Worm (Caenorhabditis elegans) whole organism, midembryonic: ENCODE measurements around the gene F09C12.8.

Experiments used
- T22C8.4 ChIP-seq: fragments of 200-800 bp; sonication (Bioruptor generic); IDR thresholded peaks from 2 replicates; pipeline ENCODE4 v1.3.6; 2022; ENCODE audit warnings: missing genetic modification characterization, missing compliant biosample characterization
- cog-1 ChIP-seq: sonication (generic microtip); optimal IDR thresholded peaks from 2 replicates; lab custom pipeline; 2016; ENCODE audit warnings: missing genetic modification characterization, missing compliant biosample characterization
- flt-1 ChIP-seq: fragments of 200-800 bp; sonication (Bioruptor generic); IDR thresholded peaks from 2 replicates; pipeline ENCODE4 v1.3.6; 2022; ENCODE audit warnings: missing genetic modification characterization, missing compliant biosample characterization
- klf-2 ChIP-seq: fragments of 200-800 bp; sonication (Bioruptor generic); conservative IDR thresholded peaks from 2 replicates; pipeline ENCODE4 v1.3.6; 2022; ENCODE audit warnings: missing genetic modification reagents, missing genetic modification characterization, missing compliant biosample characterization
- med-1 ChIP-seq: sonication (generic microtip); optimal IDR thresholded peaks from 2 replicates; lab custom pipeline; 2017; ENCODE audit warnings: missing genetic modification characterization, mild to moderate bottlenecking, missing compliant biosample characterization, antibody characterized with exemption, missing genetic modification reagents; ENCODE audit not compliant: insufficient read depth
- ref-1 ChIP-seq: fragments of 200-800 bp; sonication (Bioruptor generic); conservative IDR thresholded peaks from 2 replicates; pipeline ENCODE4 v1.3.6; 2022; ENCODE audit warnings: missing genetic modification reagents, missing genetic modification characterization, missing compliant biosample characterization
- tab-1 ChIP-seq: fragments of 200-800 bp; sonication (Bioruptor generic); IDR thresholded peaks from 2 replicates; pipeline ENCODE4 v1.3.6; 2022; ENCODE audit warnings: missing genetic modification characterization, missing compliant biosample characterization
- ztf-23 ChIP-seq: fragments of 200-800 bp; sonication (Bioruptor generic); IDR thresholded peaks from 2 replicates; pipeline ENCODE4 v1.3.6; 2022; ENCODE audit warnings: missing genetic modification reagents, missing genetic modification characterization, missing compliant biosample characterization
- ztf-29 ChIP-seq: fragments of 200-800 bp; sonication (Bioruptor generic); IDR thresholded peaks from 2 replicates; pipeline ENCODE4 v1.3.6; 2022; ENCODE audit warnings: missing genetic modification reagents, missing genetic modification characterization, missing compliant biosample characterization

Gene F09C12.8

DNA sequence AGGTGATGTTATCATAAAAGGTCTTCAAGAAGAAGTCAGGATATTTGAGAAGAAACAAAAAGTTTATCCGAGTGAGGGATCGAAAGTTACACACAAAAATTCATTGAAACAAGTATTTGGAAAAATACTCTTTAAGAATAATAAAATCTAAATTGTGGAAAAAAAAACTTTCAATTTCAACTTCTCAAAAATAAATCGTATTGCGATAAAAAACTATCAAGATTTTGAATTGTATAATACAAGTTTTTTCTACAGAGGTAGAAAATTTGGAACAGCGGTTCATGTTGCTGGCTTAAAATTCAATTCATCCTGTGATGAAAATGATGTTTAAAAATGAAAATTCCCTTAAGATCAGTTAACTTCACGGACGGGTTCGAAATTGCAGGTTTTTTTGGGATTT, at the start of gene F09C12.8:
TSS of gene F09C12.8 (plus strand) at position 301 of the 400 bp plus-strand sequence.
- TF ChIP-seq cog-1 (tag; lab: Kevin White, UChicago) (no peak), ref-1 (GFP tag; lab: Robert Waterston, UW) (no peak), med-1 (GFP tag; lab: Kevin White, UChicago) (no peak), ztf-23 (GFP tag; lab: Robert Waterston, UW) (no peak), ztf-29 (no peak), T22C8.4 (no peak)

DNA sequence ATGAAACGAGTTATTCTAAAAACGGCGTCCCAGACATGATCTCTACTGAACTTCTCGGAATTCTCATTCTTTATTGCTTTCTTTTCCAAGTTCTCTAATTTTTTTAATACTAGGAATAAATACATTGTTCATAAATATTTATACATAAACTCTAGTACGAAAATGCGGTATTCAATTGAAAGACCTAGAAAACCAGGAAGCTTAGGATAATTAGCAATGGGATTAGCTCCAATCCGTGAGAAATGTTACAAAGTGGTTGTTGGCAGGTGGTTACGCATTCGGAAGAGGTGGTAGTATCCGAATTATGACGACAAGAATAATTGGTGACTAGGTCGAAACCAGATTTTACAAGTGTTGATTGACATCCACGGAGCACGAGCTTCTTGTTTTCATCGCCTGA, 45.2 kb upstream of the F09C12.8 start:
- no peak for TF ChIP-seq ref-1 (GFP tag; lab: Robert Waterston, UW)
- no peak for TF ChIP-seq med-1 (GFP tag; lab: Kevin White, UChicago)
- no peak for TF ChIP-seq cog-1 (tag; lab: Kevin White, UChicago)
- TF ChIP-seq flt-1, result no peak
- TF ChIP-seq T22C8.4, result no peak
- no peak for TF ChIP-seq klf-2
- TF ChIP-seq tab-1, result no peak
- no peak for TF ChIP-seq ztf-23 (GFP tag; lab: Robert Waterston, UW)

DNA sequence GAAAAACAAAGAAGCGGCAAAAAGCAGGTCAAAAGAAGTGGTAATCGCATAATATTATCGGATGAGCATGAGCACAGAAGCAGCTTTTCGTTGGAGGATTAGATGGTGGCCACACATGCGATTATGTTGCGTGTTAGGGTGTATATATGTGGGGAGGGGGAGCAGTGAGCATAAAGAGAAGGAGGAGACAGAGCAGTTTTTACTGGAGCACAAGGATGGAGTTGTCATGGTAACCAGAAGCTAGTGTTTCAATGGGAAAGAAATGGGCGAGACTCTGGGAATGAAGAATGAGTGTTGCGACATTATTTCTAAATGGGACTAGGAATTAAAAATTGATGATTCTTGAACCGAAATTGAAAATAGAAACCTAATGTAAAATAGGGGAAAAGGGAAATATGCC, 44.3 kb upstream of the F09C12.8 start, which contains the start of gene C27A2.8:
TSS of gene C27A2.8 (minus strand) at position 117 of the 400 bp plus-strand sequence.
- TF ChIP-seq T22C8.4, result no peak
- no peak for TF ChIP-seq ztf-29
- no peak for TF ChIP-seq tab-1
- TF ChIP-seq cog-1 (tag; lab: Kevin White, UChicago), result no peak
- no peak for TF ChIP-seq med-1 (GFP tag; lab: Kevin White, UChicago)
- no peak for TF ChIP-seq ref-1 (GFP tag; lab: Robert Waterston, UW)
- TF ChIP-seq ztf-23 (GFP tag; lab: Robert Waterston, UW), result no peak
- TF ChIP-seq flt-1, result no peak
- no peak for TF ChIP-seq klf-2

DNA sequence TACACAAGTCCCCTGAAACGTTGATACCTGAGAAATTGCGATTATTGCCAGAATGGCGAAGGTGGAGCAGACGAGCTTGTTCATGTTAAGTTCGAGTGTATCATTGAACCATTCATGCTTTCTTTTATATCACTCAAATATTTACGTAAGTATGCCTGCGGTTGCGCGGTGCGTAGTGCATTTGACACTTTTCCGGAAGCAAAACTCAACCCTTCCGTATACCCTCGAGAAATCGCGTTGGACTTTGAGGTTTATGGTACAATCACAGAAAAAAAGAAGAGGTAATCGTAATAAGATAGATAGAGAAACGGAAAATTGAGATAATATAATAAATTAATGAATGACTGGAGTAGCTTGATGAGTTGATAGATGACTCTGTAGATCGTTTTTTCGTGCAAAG, 42.7 kb upstream of the F09C12.8 start, which contains the start of gene idpb-2:
TSS of gene idpb-2 (minus strand) at position 101 of the 400 bp plus-strand sequence.
- TF ChIP-seq T22C8.4 (no peak), cog-1 (tag; lab: Kevin White, UChicago) (no peak), med-1 (GFP tag; lab: Kevin White, UChicago) (no peak), flt-1 (no peak), ref-1 (GFP tag; lab: Robert Waterston, UW) (no peak), ztf-29 (no peak), klf-2 (no peak), ztf-23 (GFP tag; lab: Robert Waterston, UW) (no peak), tab-1 (no peak)

DNA sequence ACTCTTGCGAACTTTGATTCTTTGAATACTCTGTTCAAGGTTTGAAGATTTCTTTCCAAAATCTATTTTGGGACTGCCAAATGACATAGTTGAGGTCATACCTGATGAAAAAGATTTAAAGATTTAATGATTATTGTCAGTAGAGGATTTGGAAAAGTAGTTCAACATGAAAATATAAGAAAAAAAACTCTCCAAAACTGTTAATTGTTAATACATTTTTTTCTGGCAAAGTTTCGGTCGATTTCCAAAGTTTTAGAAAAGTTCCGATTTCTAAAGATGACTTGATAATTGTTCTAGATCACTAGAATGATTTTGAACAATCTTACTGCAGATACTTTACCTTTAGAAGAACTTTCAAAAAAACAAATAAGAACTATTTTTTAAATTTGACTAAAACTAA, 40.9 kb upstream of the F09C12.8 start, which contains the start of gene C27A2.7:
TSS of gene C27A2.7 (minus strand) at position 101 of the 400 bp plus-strand sequence.
- TF ChIP-seq T22C8.4 (no peak), klf-2 (no peak), tab-1 (no peak), ref-1 (GFP tag; lab: Robert Waterston, UW) (no peak), ztf-29 (no peak), ztf-23 (GFP tag; lab: Robert Waterston, UW) (no peak), cog-1 (tag; lab: Kevin White, UChicago) (no peak), med-1 (GFP tag; lab: Kevin White, UChicago) (no peak), flt-1 (no peak)

DNA sequence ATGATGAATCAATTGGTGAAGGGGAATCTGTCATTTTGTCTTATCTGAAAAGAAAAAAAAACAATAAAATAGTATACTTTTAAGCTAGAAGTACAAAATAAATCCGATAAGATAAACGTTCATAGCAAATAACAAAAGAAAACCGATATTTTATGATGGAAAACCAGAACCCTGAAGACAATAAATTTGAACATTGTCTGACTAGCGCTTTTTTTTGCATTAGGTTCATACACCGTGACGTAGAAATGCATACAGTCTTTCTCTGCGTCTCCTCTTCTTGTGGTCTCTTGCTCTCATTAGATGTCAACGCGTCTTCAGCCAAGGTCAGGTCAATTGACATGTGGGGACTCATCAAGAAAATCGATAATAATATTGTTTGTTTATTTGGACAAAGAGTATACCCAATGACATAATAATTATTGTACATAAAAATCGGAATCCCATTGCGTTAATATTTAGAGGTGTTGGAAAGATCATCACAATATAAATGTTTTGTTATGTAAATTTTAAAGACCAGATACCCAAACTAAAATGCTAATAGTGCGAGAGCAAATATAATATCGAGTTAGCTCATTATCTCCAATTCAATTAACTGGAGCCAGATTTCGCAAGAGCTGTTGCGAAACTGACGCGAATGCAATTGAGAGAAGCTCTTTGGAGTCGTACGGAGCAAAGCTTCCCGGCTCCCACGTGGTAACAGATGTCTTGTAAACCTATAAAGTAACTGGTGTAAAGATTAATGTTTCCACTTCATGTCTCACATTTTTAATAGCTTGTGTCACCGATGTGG, 30.9 kb upstream of the F09C12.8 start, which contains the start of gene dsh-2:
TSS of gene dsh-2 (minus strand) at position 51 of the 790 bp plus-strand sequence.
- TF ChIP-seq ztf-29 (no peak), T22C8.4 (peak; percentile 63; the same call in 1 of the 2 replicates), med-1 (GFP tag; lab: Kevin White, UChicago) (no peak), flt-1 (no peak)

DNA sequence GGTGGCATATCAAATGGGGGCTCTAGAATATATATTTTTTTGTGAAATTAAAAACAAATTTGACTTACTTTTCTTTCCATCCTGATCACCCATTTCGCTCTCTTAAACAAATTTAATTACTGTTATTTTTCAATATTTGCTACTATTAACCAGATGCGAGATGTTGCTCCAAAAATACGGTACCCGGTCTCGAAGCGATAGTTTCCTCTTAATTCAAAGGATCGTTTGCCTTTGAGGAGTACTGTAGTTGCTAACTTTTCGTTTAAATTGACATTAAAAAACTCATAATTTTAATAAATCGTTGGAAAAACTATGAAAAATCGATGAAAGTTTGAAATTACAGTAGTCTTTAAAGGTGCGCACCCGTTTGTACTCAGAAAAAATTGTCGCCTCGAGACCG, 28.8 kb upstream of the F09C12.8 start, which contains the start of gene C04G6.4:
TSS of gene C04G6.4 (minus strand) at position 101 of the 400 bp plus-strand sequence.
- TF ChIP-seq ztf-29, result no peak
- TF ChIP-seq med-1 (GFP tag; lab: Kevin White, UChicago), result no peak
- no peak for TF ChIP-seq flt-1
- TF ChIP-seq ztf-23 (GFP tag; lab: Robert Waterston, UW), result no peak

DNA sequence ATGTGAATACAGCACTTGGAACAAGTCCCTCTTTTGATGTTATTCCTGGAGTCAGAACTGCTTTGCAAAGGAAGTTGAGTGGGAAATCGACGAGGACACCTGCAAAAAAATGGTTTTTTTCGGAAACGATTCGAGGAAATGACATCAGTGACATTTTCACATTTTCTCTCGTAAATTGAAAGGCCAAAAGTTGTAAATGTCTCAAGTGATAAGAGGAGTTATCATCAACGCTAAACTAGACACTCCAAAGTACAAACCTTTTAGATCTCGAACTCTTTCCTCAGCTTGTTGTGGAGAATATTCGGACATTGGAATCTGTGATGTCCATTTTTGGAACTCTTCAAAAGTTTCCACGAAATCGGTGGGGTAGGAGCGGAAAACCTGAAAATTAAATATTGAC, 28.0 kb upstream of the F09C12.8 start:
- TF ChIP-seq T22C8.4 (no peak), klf-2 (no peak), cog-1 (tag; lab: Kevin White, UChicago) (no peak), ref-1 (GFP tag; lab: Robert Waterston, UW) (no peak), tab-1 (no peak), med-1 (GFP tag; lab: Kevin White, UChicago) (no peak), ztf-29 (no peak), flt-1 (no peak), ztf-23 (GFP tag; lab: Robert Waterston, UW) (no peak)

DNA sequence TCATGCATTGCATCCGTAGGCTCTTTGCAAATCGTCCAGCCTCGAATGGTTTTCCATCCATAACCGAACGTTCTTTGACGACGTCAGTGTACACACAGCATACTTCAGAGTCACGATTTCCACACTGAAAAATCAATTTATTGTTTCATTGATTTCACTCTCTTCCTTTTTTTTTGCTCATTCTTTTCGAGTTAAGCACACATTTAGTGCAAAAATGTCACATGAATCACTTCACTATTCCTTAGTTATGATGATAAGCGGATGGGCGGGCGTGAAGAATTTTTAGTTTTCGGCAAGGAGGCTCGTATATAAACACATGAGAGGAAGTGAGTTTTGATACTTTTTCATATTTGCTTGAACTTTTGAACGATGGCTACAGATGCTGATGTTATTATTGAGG, 26.7 kb upstream of the F09C12.8 start, which contains the start of gene txt-9:
TSS of gene txt-9 (plus strand) at position 336 of the 400 bp plus-strand sequence.
- no peak for TF ChIP-seq klf-2
- TF ChIP-seq tab-1, result no peak
- no peak for TF ChIP-seq ref-1 (GFP tag; lab: Robert Waterston, UW)
- no peak for TF ChIP-seq ztf-29
- no peak for TF ChIP-seq cog-1 (tag; lab: Kevin White, UChicago)
- TF ChIP-seq flt-1, result no peak
- TF ChIP-seq med-1 (GFP tag; lab: Kevin White, UChicago), result no peak
- no peak for TF ChIP-seq ztf-23 (GFP tag; lab: Robert Waterston, UW)
- no peak for TF ChIP-seq T22C8.4

DNA sequence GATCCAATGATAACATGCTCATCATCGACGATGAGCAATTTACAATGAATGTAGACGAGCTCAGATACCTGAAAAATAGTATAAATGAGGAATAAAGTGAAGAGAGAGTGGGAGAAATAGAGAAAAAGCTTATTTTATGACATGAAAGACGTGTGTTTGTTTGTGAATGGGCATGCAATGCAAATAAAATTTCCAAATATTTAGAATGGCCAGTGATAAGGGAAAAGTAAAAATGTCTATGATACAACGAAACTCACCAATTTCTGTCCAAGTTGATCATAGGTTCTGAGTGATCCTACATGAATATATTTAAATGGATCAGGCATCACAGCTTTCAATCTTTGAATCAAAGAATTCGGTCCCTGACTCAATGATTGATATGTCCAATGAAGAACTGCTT, 26.0 kb upstream of the F09C12.8 start:
- no peak for TF ChIP-seq med-1 (GFP tag; lab: Kevin White, UChicago)
- TF ChIP-seq flt-1, result no peak
- no peak for TF ChIP-seq ztf-23 (GFP tag; lab: Robert Waterston, UW)
- TF ChIP-seq ref-1 (GFP tag; lab: Robert Waterston, UW), result no peak
- TF ChIP-seq cog-1 (tag; lab: Kevin White, UChicago), result no peak
- TF ChIP-seq T22C8.4, result no peak
- TF ChIP-seq klf-2, result no peak
- no peak for TF ChIP-seq tab-1
- no peak for TF ChIP-seq ztf-29
